Fruit fly (Drosophila melanogaster) whole organism, embryonic: ENCODE measurements around the gene Bub1.

Source experiments
- ATbp ChIP-seq: fragments of 200-800 bp; sonication (Bioruptor generic); optimal IDR thresholded peaks from 2 replicates; lab custom pipeline; 2017; ENCODE audit warnings: missing biosample characterization, mild to moderate bottlenecking, missing genetic modification characterization, missing genetic modification reagents
- Aef1 ChIP-seq: fragments of 200-800 bp; sonication (Bioruptor generic); IDR thresholded peaks from 3 replicates; pipeline ENCODE4 v1.3.6; 2022; ENCODE audit warnings: missing biosample characterization, missing genetic modification characterization
- Antp ChIP-seq: fragments of 200-800 bp; sonication (Bioruptor generic); optimal IDR thresholded peaks from 3 replicates; lab custom pipeline; 2016; ENCODE audit warnings: missing biosample characterization, missing genetic modification characterization
- Blimp-1 ChIP-seq: fragments of 200-800 bp; sonication (Bioruptor generic); optimal IDR thresholded peaks from 3 replicates; lab custom pipeline; 2018; ENCODE audit warnings: missing biosample characterization, missing genetic modification characterization, mild to moderate bottlenecking, moderate library complexity, missing genetic modification reagents
- CG10209 ChIP-seq: fragments of 200-800 bp; sonication (Bioruptor generic); optimal IDR thresholded peaks from 3 replicates; lab custom pipeline; 2017; ENCODE audit warnings: missing biosample characterization, mild to moderate bottlenecking, missing genetic modification characterization, missing genetic modification reagents
- CG11093 ChIP-seq: fragments of 200-800 bp; sonication (Bioruptor generic); IDR thresholded peaks from 3 replicates; pipeline ENCODE4 v1.3.6; 2022; ENCODE audit warnings: missing biosample characterization, missing genetic modification characterization
- CG11456 ChIP-seq: fragments of 200-800 bp; sonication (Bioruptor generic); IDR thresholded peaks from 3 replicates; pipeline ENCODE4 v1.3.6; 2022; ENCODE audit warnings: missing biosample characterization, missing genetic modification characterization
- CG11723 ChIP-seq: fragments of 200-800 bp; sonication (Bioruptor generic); optimal IDR thresholded peaks from 2 replicates; lab custom pipeline; 2017; ENCODE audit warnings: missing biosample characterization, mild to moderate bottlenecking, missing genetic modification characterization
- CG12391 ChIP-seq: fragments of 200-800 bp; sonication (Bioruptor generic); optimal IDR thresholded peaks from 3 replicates; lab custom pipeline; 2018; ENCODE audit warnings: missing biosample characterization, mild to moderate bottlenecking, missing genetic modification characterization, moderate library complexity
- CG13624 ChIP-seq: fragments of 200-800 bp; sonication (Bioruptor generic); optimal IDR thresholded peaks from 2 replicates; lab custom pipeline; 2016; ENCODE audit warnings: missing biosample characterization, missing genetic modification characterization
- CG1529 ChIP-seq: fragments of 200-800 bp; sonication (Bioruptor generic); optimal IDR thresholded peaks from 3 replicates; lab custom pipeline; 2018; ENCODE audit warnings: missing biosample characterization, missing genetic modification characterization
- CG1602 ChIP-seq: fragments of 200-800 bp; sonication (Bioruptor generic); optimal IDR thresholded peaks from 3 replicates; lab custom pipeline; 2016; ENCODE audit warnings: missing biosample characterization, missing genetic modification characterization
- CG2129 ChIP-seq: fragments of 200-800 bp; sonication (Bioruptor generic); IDR thresholded peaks from 2 replicates; pipeline ENCODE4 v1.3.6; 2022; ENCODE audit warnings: missing biosample characterization, missing genetic modification characterization; ENCODE audit not compliant: partially characterized antibody
- CG2889 ChIP-seq: fragments of 200-800 bp; sonication (Bioruptor generic); IDR thresholded peaks from 3 replicates; pipeline ENCODE4 v1.3.6; 2022; ENCODE audit warnings: missing biosample characterization, missing genetic modification characterization
- CG31224 ChIP-seq: fragments of 200-800 bp; sonication (Bioruptor generic); IDR thresholded peaks from 2 replicates; pipeline ENCODE4 v1.3.6; 2022; ENCODE audit warnings: missing biosample characterization, missing genetic modification characterization
- CG31441 ChIP-seq: fragments of 200-800 bp; sonication (Bioruptor generic); IDR thresholded peaks from 2 replicates; pipeline ENCODE4 v1.3.6; 2022; ENCODE audit warnings: missing biosample characterization, missing genetic modification characterization
- CG33213 ChIP-seq: fragments of 200-800 bp; sonication (Bioruptor generic); optimal IDR thresholded peaks from 3 replicates; lab custom pipeline; 2016; ENCODE audit warnings: missing biosample characterization, missing genetic modification characterization
- CG34224 ChIP-seq: fragments of 200-800 bp; sonication (Bioruptor generic); IDR thresholded peaks from 3 replicates; pipeline ENCODE4 v1.3.6; 2022; ENCODE audit warnings: missing biosample characterization, missing genetic modification characterization; ENCODE audit not compliant: partially characterized antibody
- CG4360 ChIP-seq: fragments of 200-800 bp; sonication (Bioruptor generic); IDR thresholded peaks from 2 replicates; pipeline ENCODE4 v1.3.6; 2022; ENCODE audit warnings: missing biosample characterization, missing genetic modification characterization
- CG4404 ChIP-seq: fragments of 200-800 bp; sonication (Bioruptor generic); IDR thresholded peaks from 2 replicates; pipeline ENCODE4 v1.3.6; 2022; ENCODE audit warnings: missing biosample characterization, missing genetic modification characterization
- CG6791 ChIP-seq: fragments of 200-800 bp; sonication (Bioruptor generic); IDR thresholded peaks from 3 replicates; pipeline ENCODE4 v1.3.6; 2022; ENCODE audit warnings: missing biosample characterization, missing genetic modification characterization; ENCODE audit not compliant: partially characterized antibody
- CG8089 ChIP-seq: fragments of 200-800 bp; sonication (Bioruptor generic); optimal IDR thresholded peaks from 3 replicates; lab custom pipeline; 2016; ENCODE audit warnings: missing biosample characterization, missing genetic modification characterization
- CG9817 ChIP-seq: fragments of 200-800 bp; sonication (Bioruptor generic); optimal IDR thresholded peaks from 2 replicates; lab custom pipeline; 2018; ENCODE audit warnings: missing biosample characterization, mild to moderate bottlenecking, missing genetic modification characterization, moderate library complexity
- D19A ChIP-seq: fragments of 200-800 bp; optimal IDR thresholded peaks from 3 replicates; lab custom pipeline; 2019; ENCODE audit warnings: missing biosample characterization, mild to moderate bottlenecking, missing genetic modification characterization, moderate library complexity
- Dek ChIP-seq: fragments of 200-800 bp; sonication (Bioruptor generic); optimal IDR thresholded peaks from 3 replicates; lab custom pipeline; 2019; ENCODE audit warnings: missing biosample characterization, mild to moderate bottlenecking, missing genetic modification characterization, moderate library complexity
- E2f1 ChIP-seq: fragments of 200-800 bp; sonication (Bioruptor generic); IDR thresholded peaks from 2 replicates; pipeline ENCODE4 v1.3.6; 2022; ENCODE audit warnings: missing biosample characterization, missing genetic modification characterization
- Eip74EF ChIP-seq, 2 experiments: fragments of 200-800 bp in 1 of 2; fragments of >200 bp in 1 of 2; sonication (Bioruptor generic) in 1 of 2; optimal IDR thresholded peaks; 2 replicates each; lab custom pipeline; 2017 to 2019; ENCODE audit warnings: missing biosample characterization in 2 of 2, missing genetic modification characterization in 2 of 2, mild to moderate bottlenecking in 1 of 2, moderate library complexity in 1 of 2
- Elba2 ChIP-seq: fragments of 200-800 bp; sonication (Bioruptor generic); optimal IDR thresholded peaks from 3 replicates; lab custom pipeline; 2016; ENCODE audit warnings: missing biosample characterization, missing genetic modification characterization
- Gsc ChIP-seq: fragments of 200-800 bp; sonication (Bioruptor generic); IDR thresholded peaks from 2 replicates; pipeline ENCODE4 v1.3.6; 2022; ENCODE audit warnings: missing biosample characterization, missing genetic modification characterization
- MTF-1 ChIP-seq: fragments of 200-800 bp; sonication (Bioruptor generic); optimal IDR thresholded peaks from 2 replicates; lab custom pipeline; 2018; ENCODE audit warnings: missing biosample characterization, mild to moderate bottlenecking, missing genetic modification characterization, borderline replicate concordance
- Nf-YC ChIP-seq: fragments of 200-800 bp; optimal IDR thresholded peaks from 3 replicates; lab custom pipeline; 2019; ENCODE audit warnings: missing biosample characterization, mild to moderate bottlenecking, missing genetic modification characterization, moderate library complexity
- Opbp ChIP-seq: fragments of 200-800 bp; sonication (Bioruptor generic); IDR thresholded peaks from 3 replicates; pipeline ENCODE4 v1.3.6; 2022; ENCODE audit warnings: missing biosample characterization, missing genetic modification characterization; ENCODE audit not compliant: partially characterized antibody
- Taf1 ChIP-seq: fragments of 200-800 bp; sonication (Bioruptor generic); IDR thresholded peaks from 2 replicates; pipeline ENCODE4 v1.3.6; 2022; ENCODE audit warnings: missing biosample characterization, missing genetic modification characterization
- Trl ChIP-seq, 3 experiments: fragments of >200 bp in 2 of 3; fragments of 200-800 bp in 1 of 3; sonication (Bioruptor generic) in 1 of 3; optimal IDR thresholded peaks; 2 replicates in 1 of 3; 3 replicates in 2 of 3; lab custom pipeline; 2016 to 2017; ENCODE audit warnings: missing biosample characterization in 1 of 3, missing genetic modification characterization in 1 of 3
- amos ChIP-seq: fragments of 200-800 bp; sonication (Bioruptor generic); IDR thresholded peaks from 2 replicates; pipeline ENCODE4 v1.3.6; 2022; ENCODE audit warnings: missing biosample characterization, missing genetic modification characterization; ENCODE audit not compliant: partially characterized antibody
- br ChIP-seq: fragments of >200 bp; optimal IDR thresholded peaks from 2 replicates; lab custom pipeline; 2017
- cas ChIP-seq: fragments of 200-800 bp; sonication (Bioruptor generic); IDR thresholded peaks from 2 replicates; pipeline ENCODE4 v1.3.6; 2022; ENCODE audit warnings: missing biosample characterization, missing genetic modification characterization
- cato ChIP-seq: fragments of 200-800 bp; sonication (Bioruptor generic); optimal IDR thresholded peaks from 2 replicates; lab custom pipeline; 2016; ENCODE audit warnings: missing biosample characterization, missing genetic modification characterization, borderline replicate concordance
- chn ChIP-seq: fragments of 200-800 bp; sonication (Bioruptor generic); optimal IDR thresholded peaks from 2 replicates; lab custom pipeline; 2016; ENCODE audit warnings: missing biosample characterization, missing genetic modification characterization
- ci ChIP-seq: fragments of 200-800 bp; sonication (Bioruptor generic); IDR thresholded peaks from 3 replicates; pipeline ENCODE4 v1.3.6; 2022; ENCODE audit warnings: missing biosample characterization, missing genetic modification characterization
- croc ChIP-seq: fragments of 200-800 bp; sonication (Bioruptor generic); conservative IDR thresholded peaks from 3 replicates; pipeline ENCODE4 v1.3.6; 2022; ENCODE audit warnings: missing biosample characterization, missing genetic modification characterization
- dmrt11E ChIP-seq: fragments of 200-800 bp; sonication (Bioruptor generic); optimal IDR thresholded peaks from 3 replicates; lab custom pipeline; 2018; ENCODE audit warnings: missing biosample characterization, mild to moderate bottlenecking, missing genetic modification characterization, moderate library complexity
- exex ChIP-seq: fragments of 200-800 bp; sonication (Bioruptor generic); optimal IDR thresholded peaks from 4 replicates; lab custom pipeline; 2018; ENCODE audit warnings: missing biosample characterization, mild to moderate bottlenecking, missing genetic modification characterization, moderate library complexity
- fd96Cb ChIP-seq: fragments of 200-800 bp; sonication (Bioruptor generic); optimal IDR thresholded peaks from 2 replicates; lab custom pipeline; 2018; ENCODE audit warnings: missing biosample characterization, mild to moderate bottlenecking, missing genetic modification characterization, moderate library complexity
- lbe ChIP-seq: fragments of 200-800 bp; sonication (Bioruptor generic); optimal IDR thresholded peaks from 2 replicates; lab custom pipeline; 2016; ENCODE audit warnings: missing biosample characterization, mild to moderate bottlenecking, missing genetic modification characterization
- otp ChIP-seq: fragments of 200-800 bp; sonication (Bioruptor generic); IDR thresholded peaks from 3 replicates; pipeline ENCODE4, ENCODE4 v1.3.6; 2022; ENCODE audit warnings: missing biosample characterization, missing genetic modification characterization
- p53 ChIP-seq: fragments of 200-800 bp; sonication (Bioruptor generic); optimal IDR thresholded peaks from 2 replicates; lab custom pipeline; 2016; ENCODE audit warnings: missing biosample characterization, missing genetic modification characterization
- slou ChIP-seq: fragments of 200-800 bp; sonication (Bioruptor generic); optimal IDR thresholded peaks from 3 replicates; lab custom pipeline; 2016; ENCODE audit warnings: missing biosample characterization, missing genetic modification characterization
- so ChIP-seq: fragments of 200-800 bp; sonication (Bioruptor generic); IDR thresholded peaks from 3 replicates; pipeline ENCODE4 v1.3.6; 2022; ENCODE audit warnings: missing biosample characterization, missing genetic modification characterization
- toy ChIP-seq: fragments of 200-800 bp; sonication (Bioruptor generic); IDR thresholded peaks from 2 replicates; pipeline ENCODE4 v1.3.6; 2022; ENCODE audit warnings: missing biosample characterization, missing genetic modification characterization

The Bub1 gene

dm6 chr2L:5245363-5245892, 33.2 kb upstream of the Bub1 start (continued):
- TF ChIP-seq Taf1 (GFP tag; lab: Robert Waterston, UW) = no peak
- no peak for TF ChIP-seq CG4404
- TF ChIP-seq Opbp = no peak
- peak; percentile 25 for TF ChIP-seq CG1602
- no peak for TF ChIP-seq lbe (GFP tag; lab: Kevin White, UChicago)
- TF ChIP-seq slou (GFP tag; lab: Kevin White, UChicago) = no peak
- TF ChIP-seq CG2889 = no peak
- TF ChIP-seq CG31441 (GFP tag; lab: Robert Waterston, UW) = peak; percentile 41; the same call in 1 of the 2 replicates
- TF ChIP-seq fd96Cb (tag; lab: Kevin White, UChicago) = peak; percentile 36
- peak; percentile 79 for TF ChIP-seq ci
- no peak for TF ChIP-seq so (GFP tag; lab: Robert Waterston, UW)
- TF ChIP-seq dmrt11E = peak; percentile 68
- TF ChIP-seq Nf-YC = no peak
- TF ChIP-seq CG11456 = no peak
- TF ChIP-seq Aef1 (GFP tag; lab: Robert Waterston, UW) = no peak
- no peak for TF ChIP-seq CG9817 (tag; lab: Kevin White, UChicago)
- TF ChIP-seq CG10209 = peak; percentile 22
- peak; percentile 1 for TF ChIP-seq p53 (GFP tag; lab: Kevin White, UChicago)
- TF ChIP-seq br = no peak
- TF ChIP-seq ATbp (GFP tag; lab: Kevin White, UChicago) = peak; percentile 55
- 0 out of 3 replicates have a peak, but pooled peaks have one; percentile 34 for TF ChIP-seq otp
- peak; percentile 7 for TF ChIP-seq Antp (GFP tag; lab: Kevin White, UChicago)
- TF ChIP-seq CG34224 (GFP tag; lab: Robert Waterston, UW) = no peak
- no peak for TF ChIP-seq exex
- TF ChIP-seq Gsc (GFP tag; lab: Robert Waterston, UW) = no peak; the same call in 1 of the 2 replicates
- no peak for TF ChIP-seq amos (GFP tag; lab: Robert Waterston, UW)
- peak; percentile 40 for TF ChIP-seq D19A (tag; lab: Kevin White, UChicago)
- TF ChIP-seq cato (GFP tag; lab: Kevin White, UChicago) = peak; percentile 9
- no peak for TF ChIP-seq CG11723 (GFP tag; lab: Kevin White, UChicago)
- no peak for TF ChIP-seq CG11093 (GFP tag; lab: Robert Waterston, UW)
- no peak for TF ChIP-seq cas (GFP tag; lab: Robert Waterston, UW)
- TF ChIP-seq Blimp-1 (GFP tag; lab: Kevin White, UChicago) = peak; percentile 60
- TF ChIP-seq E2f1 = no peak; the same call in 1 of the 2 replicates
- no peak for TF ChIP-seq CG4360
- TF ChIP-seq CG13624 (GFP tag; lab: Kevin White, UChicago) = no peak
- TF ChIP-seq croc (GFP tag; lab: Robert Waterston, UW) = 0 out of 3 replicates have a peak, but pooled peaks have one; percentile 16
- TF ChIP-seq CG1529 (GFP tag; lab: Kevin White, UChicago) = peak; percentile 23
- TF ChIP-seq Trl (optimal IDR thresholded peaks at IDR 0.05; lab: Kevin White, UChicago) = no peak
- TF ChIP-seq Trl (GFP tag; optimal IDR thresholded peaks at IDR 0.05; lab: Kevin White, UChicago) = no peak
- TF ChIP-seq CG2129 (GFP tag; lab: Robert Waterston, UW) = no peak
- peak; percentile 45 for TF ChIP-seq CG12391 (tag; lab: Kevin White, UChicago)
- TF ChIP-seq CG31224 (GFP tag; lab: Robert Waterston, UW) = no peak
- TF ChIP-seq toy (GFP tag; lab: Robert Waterston, UW) = no peak
- no peak for TF ChIP-seq Elba2
- TF ChIP-seq MTF-1 = no peak
- TF ChIP-seq Eip74EF (GFP tag; optimal IDR thresholded peaks at IDR 0.05; lab: Kevin White, UChicago) = no peak
- TF ChIP-seq Dek = no peak
- no peak for TF ChIP-seq CG6791
- no peak for TF ChIP-seq chn (GFP tag; lab: Kevin White, UChicago)
- TF ChIP-seq CG8089 (GFP tag; lab: Kevin White, UChicago) = peak; percentile 49
- TF ChIP-seq CG33213 = no peak
